Worm (Caenorhabditis elegans): Measurements from ENCODE around the gene fbxa-59.

The fbxa-59 gene

ce11 chrIII:910540-911311, 32.5 kb downstream of the fbxa-59 start, which contains the start of the genes F23H11.5 and bra-2:
Gene F23H11.5 (minus strand): TSS chrIII:910590.
Gene bra-2 (plus strand): TSS chrIII:911261.
- TF ChIP-seq egl-27 (tag; optimal IDR thresholded peaks at IDR 0.05) (no peak), nhr-67 (tag; optimal IDR thresholded peaks at IDR 0.05) (no peak), nfya-1 (tag; optimal IDR thresholded peaks at IDR 0.05; ENCODE audit: insufficient read depth) (peak; percentile 50), elt-2 (tag; optimal IDR thresholded peaks at IDR 0.05) (peak; percentile 19), jun-1 (tag; optimal IDR thresholded peaks at IDR 0.05) (no peak), nhr-23 (tag; optimal IDR thresholded peaks at IDR 0.05) (peak; percentile 13), nhr-237 (tag; optimal IDR thresholded peaks at IDR 0.05) (no peak), ceh-82 (tag; optimal IDR thresholded peaks at IDR 0.05) (no peak), ceh-28 (tag; optimal IDR thresholded peaks at IDR 0.05) (peak; percentile 66), nhr-43 (tag; optimal IDR thresholded peaks at IDR 0.05; ENCODE audit: poor library complexity, severe bottlenecking) (no peak), zag-1 (tag; optimal IDR thresholded peaks at IDR 0.05) (no peak), nhr-25 (tag; optimal IDR thresholded peaks at IDR 0.05) (peak; percentile 64), lin-15B (tag; optimal IDR thresholded peaks at IDR 0.05) (peak; percentile 39), sea-2 (GFP tag; optimal IDR thresholded peaks at IDR 0.05) (no peak), nhr-76 (tag; optimal IDR thresholded peaks at IDR 0.05) (no peak), mdl-1 (tag; optimal IDR thresholded peaks at IDR 0.05) (no peak), snpc-4 (tag; optimal IDR thresholded peaks at IDR 0.05) (peak; percentile 54), pha-4 (tag; optimal IDR thresholded peaks at IDR 0.05) (peak; percentile 62), daf-12 (tag; optimal IDR thresholded peaks at IDR 0.05) (no peak), egl-5 (tag; optimal IDR thresholded peaks at IDR 0.05) (no peak), ztf-11 (tag; optimal IDR thresholded peaks at IDR 0.05) (no peak)

- no peak for TF ChIP-seq ztf-11 (tag; optimal IDR thresholded peaks at IDR 0.05)
- TF ChIP-seq fkh-10 (GFP tag; optimal IDR thresholded peaks at IDR 0.05) = no peak
- TF ChIP-seq ama-1 (optimal IDR thresholded peaks at IDR 0.05) = peak; percentile 51
- TF ChIP-seq unc-62 (GFP tag; optimal IDR thresholded peaks at IDR 0.05) = no peak
- TF ChIP-seq nhr-28 (tag; optimal IDR thresholded peaks at IDR 0.05) = no peak
These were observed 33.7 kb downstream of the fbxa-59 start, which contains the start of gene crls-1 for ce11 chrIII:909540-909939. Gene crls-1 (minus strand): TSS chrIII:909902.

DNA sequence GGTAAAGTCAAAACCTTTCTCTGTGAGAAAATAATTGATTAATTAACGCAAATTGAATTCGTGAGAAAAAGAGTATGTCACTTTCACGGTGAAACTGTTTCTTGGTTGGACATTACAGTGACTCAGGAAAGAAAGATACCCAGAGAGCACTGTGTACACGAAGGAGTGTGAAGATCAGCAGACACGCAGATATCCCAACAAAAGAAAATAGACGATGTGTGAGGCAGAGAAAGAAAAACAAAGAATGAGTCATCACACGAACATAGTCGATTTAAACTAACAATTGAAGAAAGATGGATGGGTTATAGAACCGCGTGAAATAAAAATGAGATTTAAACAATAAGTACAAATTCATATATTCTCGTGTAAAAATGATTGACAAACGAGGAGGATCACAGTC, 35.3 kb downstream of the fbxa-59 start:
- TF ChIP-seq nhr-25 (tag; optimal IDR thresholded peaks at IDR 0.05) (peak; percentile 31), fkh-2 (tag; optimal IDR thresholded peaks at IDR 0.05) (no peak), nhr-23 (tag; optimal IDR thresholded peaks at IDR 0.05) (peak; percentile 21), jun-1 (tag; optimal IDR thresholded peaks at IDR 0.05) (peak; percentile 56), hmg-11 (tag; optimal IDR thresholded peaks at IDR 0.05) (peak; percentile 38), pha-4 (tag; optimal IDR thresholded peaks at IDR 0.05) (peak; percentile 79)

DNA sequence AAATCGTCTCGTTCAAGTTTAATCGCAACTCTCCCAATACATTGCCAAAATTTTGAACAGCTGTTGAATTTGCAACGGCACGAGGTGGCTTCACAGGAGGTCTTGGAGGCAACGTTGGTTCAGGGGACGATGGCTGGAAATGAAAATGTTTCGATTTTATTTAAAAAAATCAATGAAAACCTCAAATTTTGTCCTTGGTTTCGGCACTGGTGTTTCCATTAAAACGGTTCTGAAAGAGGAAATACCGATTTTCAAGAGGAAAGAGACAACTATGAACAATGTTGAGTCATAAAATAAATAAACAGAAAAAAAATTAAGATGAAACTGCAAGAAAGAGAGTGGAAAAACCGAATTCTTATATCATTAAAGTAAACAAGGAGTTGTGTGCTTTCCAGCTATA, 36.0 kb downstream of the fbxa-59 start, which contains the start of gene F23H11.4:
TSS of gene F23H11.4 (minus strand) at position 229 of the 400 bp plus-strand sequence.
- TF ChIP-seq pha-4 (tag; optimal IDR thresholded peaks at IDR 0.05) (peak; percentile 54), ceh-9 (tag; optimal IDR thresholded peaks at IDR 0.05) (no peak)

ce11 chrIII:901600-902250, 41.6 kb downstream of the fbxa-59 start:
- TF ChIP-seq lin-15B (tag; optimal IDR thresholded peaks at IDR 0.05) (peak; percentile 32), eor-1 (tag; optimal IDR thresholded peaks at IDR 0.05) (no peak), skn-1 (tag; optimal IDR thresholded peaks at IDR 0.05) (no peak), hmg-11 (tag; optimal IDR thresholded peaks at IDR 0.05) (peak; percentile 9), jun-1 (tag; optimal IDR thresholded peaks at IDR 0.05) (no peak), pha-4 (tag; optimal IDR thresholded peaks at IDR 0.05) (peak; percentile 33), elt-3 (tag; optimal IDR thresholded peaks at IDR 0.05) (no peak), ceh-28 (tag; optimal IDR thresholded peaks at IDR 0.05) (no peak), lsy-12 (tag; optimal IDR thresholded peaks at IDR 0.05) (no peak), elt-2 (tag; optimal IDR thresholded peaks at IDR 0.05) (peak; percentile 34), nfya-1 (tag; optimal IDR thresholded peaks at IDR 0.05; ENCODE audit: insufficient read depth) (no peak), nhr-23 (tag; optimal IDR thresholded peaks at IDR 0.05) (peak; percentile 11)

Measured in whole organism, L3 larva.